Fruit fly (Drosophila melanogaster): ENCODE data around the gene mub.
A peak's percentile ranks its signal among the peaks of the same experiment; 100 is the strongest.

mub gene

dm6 chr3L:21821780-21822179, 22.8 kb upstream of the mub start, which contains the start of gene CycH:
TSS of gene CycH (plus strand) at chr3L:21821997.
- peak; percentile 19 for TF ChIP-seq toe (GFP tag; optimal IDR thresholded peaks at IDR 0.05)
- no peak for TF ChIP-seq CG11617 (GFP tag; optimal IDR thresholded peaks at IDR 0.05)
- TF ChIP-seq Mnt (GFP tag; optimal IDR thresholded peaks at IDR 0.05): peak; percentile 12
- no peak for TF ChIP-seq CG7045 (GFP tag; optimal IDR thresholded peaks at IDR 0.05)
- TF ChIP-seq CG12768 (GFP tag; optimal IDR thresholded peaks at IDR 0.05): no peak
- no peak for TF ChIP-seq CG5204 (GFP tag; optimal IDR thresholded peaks at IDR 0.05)
- TF ChIP-seq Clk (GFP tag; optimal IDR thresholded peaks at IDR 0.05): no peak
- peak; percentile 1 for TF ChIP-seq Crg-1 (GFP tag; optimal IDR thresholded peaks at IDR 0.05)
- no peak for TF ChIP-seq cic (GFP tag; optimal IDR thresholded peaks at IDR 0.05)
- no peak for TF ChIP-seq CG1620 (GFP tag; optimal IDR thresholded peaks at IDR 0.05)
- no peak for TF ChIP-seq cnc (optimal IDR thresholded peaks at IDR 0.05)
- no peak for TF ChIP-seq pad (GFP tag; optimal IDR thresholded peaks at IDR 0.05)
- no peak for TF ChIP-seq CG33017 (tag; optimal IDR thresholded peaks at IDR 0.05)
- peak; percentile 57 for TF ChIP-seq tj (GFP tag; optimal IDR thresholded peaks at IDR 0.05)
- TF ChIP-seq ovo (GFP tag; optimal IDR thresholded peaks at IDR 0.05): no peak
- TF ChIP-seq Hr96 (GFP tag; optimal IDR thresholded peaks at IDR 0.05): no peak
- peak; percentile 26 for TF ChIP-seq CG14711 (tag; optimal IDR thresholded peaks at IDR 0.05)
- no peak for TF ChIP-seq kay (GFP tag; ENCODE audit: borderline replicate concordance)
- peak; percentile 45 for TF ChIP-seq bab1 (GFP tag; optimal IDR thresholded peaks at IDR 0.05)
- peak; percentile 42 for TF ChIP-seq CG7101 (tag; optimal IDR thresholded peaks at IDR 0.05)

DNA sequence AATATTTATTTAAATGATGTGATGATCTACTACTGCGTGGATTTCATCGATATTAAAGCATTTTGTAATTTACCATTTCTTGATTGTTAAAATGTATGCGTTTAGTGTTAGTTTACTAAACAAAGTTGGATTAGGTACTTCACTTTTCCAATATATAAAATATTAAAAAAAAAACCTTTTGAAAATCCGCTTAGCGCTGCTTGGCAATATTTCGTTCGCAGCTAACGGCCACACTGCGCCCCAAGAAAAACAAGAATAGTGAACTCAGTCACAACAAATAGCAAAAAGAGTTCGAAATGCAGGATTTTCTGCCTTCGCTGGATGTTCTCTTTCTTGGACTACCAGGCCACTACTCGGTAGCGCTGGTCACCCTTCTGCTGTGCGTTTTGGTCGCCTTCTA, 21.4 kb upstream of the mub start, which contains the start of gene CG7407:
Gene CG7407 (plus strand): TSS at position 226 of the 400 bp plus-strand sequence.
- peak; percentile 14 for TF ChIP-seq bab1 (GFP tag; optimal IDR thresholded peaks at IDR 0.05)
- no peak for TF ChIP-seq Hr96 (GFP tag; optimal IDR thresholded peaks at IDR 0.05)

DNA sequence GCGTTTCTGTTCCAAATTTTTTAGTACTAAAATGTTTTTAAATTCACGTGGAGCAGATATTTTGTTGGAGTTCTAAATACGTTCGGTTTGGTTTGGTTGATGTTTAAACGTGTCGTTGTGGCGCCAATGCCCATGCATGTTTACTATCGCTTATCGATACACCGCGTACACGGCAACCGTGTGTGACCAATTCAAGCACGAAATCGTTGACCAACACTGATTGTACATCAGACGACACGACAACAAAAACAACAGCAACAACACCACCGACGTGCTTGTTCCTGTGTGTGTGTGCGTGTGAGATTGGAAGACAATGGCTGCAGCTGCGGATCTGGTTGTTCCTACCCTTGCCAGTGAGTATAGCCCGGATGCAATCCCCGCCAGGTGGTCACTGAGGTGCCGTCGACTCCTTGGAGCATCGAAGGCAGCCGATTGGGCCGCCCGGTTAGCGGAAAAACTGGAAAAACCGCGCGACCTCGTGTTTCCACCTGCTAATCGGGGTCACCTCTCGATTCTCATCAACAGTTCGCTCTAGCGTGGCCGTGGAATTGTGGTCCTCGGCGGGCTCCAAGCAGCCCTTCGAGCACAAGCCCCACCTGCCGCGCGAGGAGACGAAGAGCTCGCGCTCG, 19.7 kb upstream of the mub start, which contains the start of gene eIF2A:
Gene eIF2A (plus strand): TSS at position 16 of the 629 bp plus-strand sequence.
- TF ChIP-seq cic (GFP tag; optimal IDR thresholded peaks at IDR 0.05): peak; percentile 69
- peak; percentile 86 for TF ChIP-seq CG1620 (GFP tag; optimal IDR thresholded peaks at IDR 0.05)
- peak; percentile 90 for TF ChIP-seq Crg-1 (GFP tag; optimal IDR thresholded peaks at IDR 0.05)
- TF ChIP-seq bab1 (GFP tag; optimal IDR thresholded peaks at IDR 0.05): peak; percentile 77
- peak; percentile 64 for TF ChIP-seq Hr96 (GFP tag; optimal IDR thresholded peaks at IDR 0.05)
- TF ChIP-seq pad (GFP tag; optimal IDR thresholded peaks at IDR 0.05): peak; percentile 72
- peak; percentile 90 for TF ChIP-seq Mnt (GFP tag; optimal IDR thresholded peaks at IDR 0.05)
- TF ChIP-seq CG7045 (GFP tag; optimal IDR thresholded peaks at IDR 0.05): peak; percentile 43
- TF ChIP-seq CG5204 (GFP tag; optimal IDR thresholded peaks at IDR 0.05): peak; percentile 34
- no peak for TF ChIP-seq tj (GFP tag; optimal IDR thresholded peaks at IDR 0.05)
- TF ChIP-seq CG12768 (GFP tag; optimal IDR thresholded peaks at IDR 0.05): peak; percentile 67
- TF ChIP-seq ovo (GFP tag; optimal IDR thresholded peaks at IDR 0.05): peak; percentile 51
- TF ChIP-seq CG11617 (GFP tag; optimal IDR thresholded peaks at IDR 0.05): peak; percentile 48
- TF ChIP-seq toe (GFP tag; optimal IDR thresholded peaks at IDR 0.05): peak; percentile 36
- TF ChIP-seq kay (GFP tag; ENCODE audit: borderline replicate concordance): no peak
- TF ChIP-seq CG33017 (tag; optimal IDR thresholded peaks at IDR 0.05): peak; percentile 52
- TF ChIP-seq cnc (optimal IDR thresholded peaks at IDR 0.05): no peak
- TF ChIP-seq Clk (GFP tag; optimal IDR thresholded peaks at IDR 0.05): peak; percentile 35
- TF ChIP-seq CG14711 (tag; optimal IDR thresholded peaks at IDR 0.05): peak; percentile 37
- peak; percentile 76 for TF ChIP-seq CG7101 (tag; optimal IDR thresholded peaks at IDR 0.05)

dm6 chr3L:21827130-21827529, 17.5 kb upstream of the mub start:
- TF ChIP-seq CG14711 (tag; optimal IDR thresholded peaks at IDR 0.05): no peak
- TF ChIP-seq CG5204 (GFP tag; optimal IDR thresholded peaks at IDR 0.05): no peak
- TF ChIP-seq CG7101 (tag; optimal IDR thresholded peaks at IDR 0.05): no peak
- TF ChIP-seq ovo (GFP tag; optimal IDR thresholded peaks at IDR 0.05): no peak
- TF ChIP-seq Mnt (GFP tag; optimal IDR thresholded peaks at IDR 0.05): no peak
- no peak for TF ChIP-seq kay (GFP tag; ENCODE audit: borderline replicate concordance)
- no peak for TF ChIP-seq CG7045 (GFP tag; optimal IDR thresholded peaks at IDR 0.05)
- TF ChIP-seq pad (GFP tag; optimal IDR thresholded peaks at IDR 0.05): no peak
- TF ChIP-seq tj (GFP tag; optimal IDR thresholded peaks at IDR 0.05): no peak
- no peak for TF ChIP-seq bab1 (GFP tag; optimal IDR thresholded peaks at IDR 0.05)
- TF ChIP-seq Hr96 (GFP tag; optimal IDR thresholded peaks at IDR 0.05): no peak
- TF ChIP-seq CG1620 (GFP tag; optimal IDR thresholded peaks at IDR 0.05): no peak
- no peak for TF ChIP-seq CG11617 (GFP tag; optimal IDR thresholded peaks at IDR 0.05)
- TF ChIP-seq toe (GFP tag; optimal IDR thresholded peaks at IDR 0.05): no peak

DNA sequence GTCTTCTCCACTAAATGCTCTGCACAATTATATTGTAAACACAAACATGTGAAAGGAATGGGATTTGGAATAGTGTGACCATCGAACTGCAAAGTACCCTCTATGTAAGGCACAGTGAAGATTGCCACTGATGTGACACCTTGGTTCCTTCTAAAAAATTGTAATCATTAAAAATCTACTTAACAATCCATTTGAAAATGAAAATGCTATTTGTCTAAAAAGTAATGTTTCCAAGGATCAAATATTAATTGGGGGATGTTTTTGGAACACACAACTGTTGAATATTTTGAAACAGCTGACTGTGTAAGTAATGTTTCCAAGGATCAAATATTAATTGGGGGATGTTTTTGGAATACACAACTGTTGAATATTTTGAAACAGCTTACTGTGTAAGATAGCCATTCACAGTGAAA, 16.4 kb upstream of the mub start, which contains the start of gene CG32448:
Gene CG32448 (minus strand): TSS at position 304 of the 413 bp plus-strand sequence.
- TF ChIP-seq pad (GFP tag; optimal IDR thresholded peaks at IDR 0.05) (no peak), CG11617 (GFP tag; optimal IDR thresholded peaks at IDR 0.05) (peak; percentile 3), Mnt (GFP tag; optimal IDR thresholded peaks at IDR 0.05) (peak; percentile 34), Crg-1 (GFP tag; optimal IDR thresholded peaks at IDR 0.05) (no peak), CG33017 (tag; optimal IDR thresholded peaks at IDR 0.05) (peak; percentile 10), CG1620 (GFP tag; optimal IDR thresholded peaks at IDR 0.05) (peak; percentile 27), CG5204 (GFP tag; optimal IDR thresholded peaks at IDR 0.05) (peak; percentile 55), tj (GFP tag; optimal IDR thresholded peaks at IDR 0.05) (no peak), toe (GFP tag; optimal IDR thresholded peaks at IDR 0.05) (no peak), CG7045 (GFP tag; optimal IDR thresholded peaks at IDR 0.05) (peak; percentile 13), CG14711 (tag; optimal IDR thresholded peaks at IDR 0.05) (peak; percentile 24), cic (GFP tag; optimal IDR thresholded peaks at IDR 0.05) (no peak), cnc (optimal IDR thresholded peaks at IDR 0.05) (no peak), CG7101 (tag; optimal IDR thresholded peaks at IDR 0.05) (peak; percentile 46), kay (GFP tag; ENCODE audit: borderline replicate concordance) (no peak), bab1 (GFP tag; optimal IDR thresholded peaks at IDR 0.05) (no peak), Clk (GFP tag; optimal IDR thresholded peaks at IDR 0.05) (no peak), Hr96 (GFP tag; optimal IDR thresholded peaks at IDR 0.05) (peak; percentile 37), ovo (GFP tag; optimal IDR thresholded peaks at IDR 0.05) (no peak), CG12768 (GFP tag; optimal IDR thresholded peaks at IDR 0.05) (no peak)

Measured in whole organism, adult.